Fruit fly (Drosophila melanogaster) whole organism, prepupa: ENCODE measurements around the gene Exn.

Experiments
- CG11902 ChIP-seq: fragments of 200-800 bp; sonication (Bioruptor generic); optimal IDR thresholded peaks from 3 replicates; lab custom pipeline; 2016; ENCODE audit warnings: missing biosample characterization, missing genetic modification characterization
- CG1621 ChIP-seq: fragments of 200-800 bp; sonication (Bioruptor generic); optimal IDR thresholded peaks from 3 replicates; lab custom pipeline; 2018; ENCODE audit warnings: missing biosample characterization, mild to moderate bottlenecking, missing genetic modification characterization
- Ets96B ChIP-seq: fragments of 200-800 bp; optimal IDR thresholded peaks from 2 replicates; lab custom pipeline; 2019; ENCODE audit warnings: missing biosample characterization, mild to moderate bottlenecking, missing genetic modification characterization, moderate library complexity
- Gug ChIP-seq: fragments of 200-800 bp; sonication (Bioruptor generic); IDR thresholded peaks from 2 replicates; pipeline ENCODE4 v1.3.6; 2022; ENCODE audit warnings: missing biosample characterization, missing genetic modification characterization
- Met ChIP-seq: fragments of 200-800 bp; sonication (Bioruptor generic); optimal IDR thresholded peaks from 3 replicates; lab custom pipeline; 2016; ENCODE audit warnings: missing biosample characterization, missing genetic modification characterization
- OdsH ChIP-seq: fragments of 200-800 bp; sonication (Bioruptor generic); optimal IDR thresholded peaks from 3 replicates; lab custom pipeline; 2016; ENCODE audit warnings: missing biosample characterization, missing genetic modification characterization
- dac ChIP-seq: fragments of 200-800 bp; sonication (Bioruptor generic); optimal IDR thresholded peaks from 2 replicates; lab custom pipeline; 2017; ENCODE audit warnings: missing biosample characterization, mild to moderate bottlenecking, missing genetic modification characterization
- spab ChIP-seq: fragments of 200-800 bp; sonication (Bioruptor generic); optimal IDR thresholded peaks from 2 replicates; lab custom pipeline; 2017; ENCODE audit warnings: missing biosample characterization, mild to moderate bottlenecking, missing genetic modification characterization, missing genetic modification reagents
- topi ChIP-seq: fragments of 200-800 bp; sonication (Bioruptor generic); optimal IDR thresholded peaks from 3 replicates; lab custom pipeline; 2016; ENCODE audit warnings: missing biosample characterization, missing genetic modification characterization

dm6 chr3L:17005415-17005796 lies 35.6 kb downstream of the Exn start:
- TF ChIP-seq dac (GFP tag; lab: Kevin White, UChicago) (no peak), topi (GFP tag; lab: Kevin White, UChicago) (no peak), spab (GFP tag; lab: Kevin White, UChicago) (no peak), CG1621 (tag; lab: Kevin White, UChicago) (no peak), Ets96B (no peak), Gug (GFP tag; lab: Robert Waterston, UW) (no peak), OdsH (GFP tag; lab: Kevin White, UChicago) (no peak), CG11902 (no peak), Met (no peak)
